Worm (Caenorhabditis elegans): ENCODE measurements around the gene B0507.8.
A peak's percentile ranks its signal among the peaks of the same experiment; 100 is the strongest.

B0507.8 gene

DNA sequence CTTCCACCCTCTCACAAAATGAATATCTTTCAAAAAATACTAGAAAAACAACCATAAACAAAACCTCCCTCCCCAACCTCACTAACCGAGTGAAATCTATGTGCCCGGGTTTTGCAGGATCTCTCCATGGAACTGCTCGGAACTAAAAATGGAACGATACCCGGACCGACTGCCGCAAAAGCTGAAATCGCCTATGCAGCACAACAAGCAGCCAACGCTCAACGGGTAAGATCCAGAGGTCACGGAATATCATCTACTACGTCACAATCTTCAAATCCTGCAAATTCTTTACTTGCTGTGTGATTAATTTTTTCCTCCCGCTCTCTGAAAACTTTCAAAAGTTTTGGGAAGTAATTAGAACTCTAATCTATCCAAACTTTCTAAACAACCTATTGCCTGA, 26.6 kb upstream of the B0507.8 start:
- TF ChIP-seq ztf-29 (GFP tag; IDR thresholded peaks at IDR 0.05), result no peak
- no peak for TF ChIP-seq T22C8.4 (GFP tag; IDR thresholded peaks at IDR 0.05)
- no peak for TF ChIP-seq med-1 (GFP tag; optimal IDR thresholded peaks at IDR 0.05; ENCODE audit: insufficient read depth)
- no peak for TF ChIP-seq flt-1 (GFP tag; IDR thresholded peaks at IDR 0.05)
- no peak for TF ChIP-seq ztf-23 (GFP tag; IDR thresholded peaks at IDR 0.05)
- TF ChIP-seq cog-1 (tag; optimal IDR thresholded peaks at IDR 0.05), result no peak
- no peak for TF ChIP-seq tab-1 (GFP tag; IDR thresholded peaks at IDR 0.05)
- no peak for TF ChIP-seq ref-1 (GFP tag; conservative IDR thresholded peaks at IDR 0.05)
- no peak for TF ChIP-seq klf-2 (GFP tag; conservative IDR thresholded peaks at IDR 0.05)

- TF ChIP-seq ztf-29 (GFP tag; IDR thresholded peaks at IDR 0.05) (no peak), cog-1 (tag; optimal IDR thresholded peaks at IDR 0.05) (no peak), ref-1 (GFP tag; conservative IDR thresholded peaks at IDR 0.05) (no peak), med-1 (GFP tag; optimal IDR thresholded peaks at IDR 0.05; ENCODE audit: insufficient read depth) (no peak), T22C8.4 (GFP tag; IDR thresholded peaks at IDR 0.05) (no peak), tab-1 (GFP tag; IDR thresholded peaks at IDR 0.05) (no peak), klf-2 (GFP tag; conservative IDR thresholded peaks at IDR 0.05) (no peak), ztf-23 (GFP tag; IDR thresholded peaks at IDR 0.05) (no peak), flt-1 (GFP tag; IDR thresholded peaks at IDR 0.05) (no peak)
Observed at ce11 chrV:8786245-8786644, 23.5 kb upstream of the B0507.8 start, which contains the start of gene sup-37. sup-37 (plus strand) TSS chrV:8786545.

ce11 chrV:8785526-8785925, 22.8 kb upstream of the B0507.8 start:
- no peak for TF ChIP-seq med-1 (GFP tag; optimal IDR thresholded peaks at IDR 0.05; ENCODE audit: insufficient read depth)
- TF ChIP-seq flt-1 (GFP tag; IDR thresholded peaks at IDR 0.05), result peak; percentile 73
- TF ChIP-seq ztf-29 (GFP tag; IDR thresholded peaks at IDR 0.05), result peak; percentile 75
- TF ChIP-seq tab-1 (GFP tag; IDR thresholded peaks at IDR 0.05), result peak; percentile 70; the same call in 1 of the 2 replicates
- TF ChIP-seq T22C8.4 (GFP tag; IDR thresholded peaks at IDR 0.05), result no peak
- TF ChIP-seq ztf-23 (GFP tag; IDR thresholded peaks at IDR 0.05), result peak; percentile 60
- TF ChIP-seq cog-1 (tag; optimal IDR thresholded peaks at IDR 0.05), result peak; percentile 27
- no peak for TF ChIP-seq klf-2 (GFP tag; conservative IDR thresholded peaks at IDR 0.05)
- TF ChIP-seq ref-1 (GFP tag; conservative IDR thresholded peaks at IDR 0.05), result no peak

- TF ChIP-seq ref-1 (GFP tag; conservative IDR thresholded peaks at IDR 0.05), result no peak
- TF ChIP-seq klf-2 (GFP tag; conservative IDR thresholded peaks at IDR 0.05), result no peak
- TF ChIP-seq T22C8.4 (GFP tag; IDR thresholded peaks at IDR 0.05), result no peak
- no peak for TF ChIP-seq ztf-29 (GFP tag; IDR thresholded peaks at IDR 0.05)
- TF ChIP-seq flt-1 (GFP tag; IDR thresholded peaks at IDR 0.05), result no peak
- no peak for TF ChIP-seq cog-1 (tag; optimal IDR thresholded peaks at IDR 0.05)
- no peak for TF ChIP-seq ztf-23 (GFP tag; IDR thresholded peaks at IDR 0.05)
- TF ChIP-seq tab-1 (GFP tag; IDR thresholded peaks at IDR 0.05), result no peak
- TF ChIP-seq med-1 (GFP tag; optimal IDR thresholded peaks at IDR 0.05; ENCODE audit: insufficient read depth), result no peak
Observed at ce11 chrV:8784485-8784884, 21.7 kb upstream of the B0507.8 start.

ce11 chrV:8782112-8782511, 19.4 kb upstream of the B0507.8 start:
- TF ChIP-seq flt-1 (GFP tag; IDR thresholded peaks at IDR 0.05) (no peak), tab-1 (GFP tag; IDR thresholded peaks at IDR 0.05) (no peak), cog-1 (tag; optimal IDR thresholded peaks at IDR 0.05) (no peak), ztf-29 (GFP tag; IDR thresholded peaks at IDR 0.05) (no peak), ztf-23 (GFP tag; IDR thresholded peaks at IDR 0.05) (no peak), ref-1 (GFP tag; conservative IDR thresholded peaks at IDR 0.05) (no peak), T22C8.4 (GFP tag; IDR thresholded peaks at IDR 0.05) (no peak), med-1 (GFP tag; optimal IDR thresholded peaks at IDR 0.05; ENCODE audit: insufficient read depth) (no peak), klf-2 (GFP tag; conservative IDR thresholded peaks at IDR 0.05) (no peak)

- TF ChIP-seq klf-2 (GFP tag; conservative IDR thresholded peaks at IDR 0.05), result no peak
- TF ChIP-seq med-1 (GFP tag; optimal IDR thresholded peaks at IDR 0.05; ENCODE audit: insufficient read depth), result no peak
- TF ChIP-seq cog-1 (tag; optimal IDR thresholded peaks at IDR 0.05), result no peak
- TF ChIP-seq tab-1 (GFP tag; IDR thresholded peaks at IDR 0.05), result no peak
- no peak for TF ChIP-seq ztf-23 (GFP tag; IDR thresholded peaks at IDR 0.05)
- no peak for TF ChIP-seq ref-1 (GFP tag; conservative IDR thresholded peaks at IDR 0.05)
- TF ChIP-seq flt-1 (GFP tag; IDR thresholded peaks at IDR 0.05), result no peak
- TF ChIP-seq ztf-29 (GFP tag; IDR thresholded peaks at IDR 0.05), result no peak
- TF ChIP-seq T22C8.4 (GFP tag; IDR thresholded peaks at IDR 0.05), result no peak
Observed at ce11 chrV:8781164-8781563, 18.4 kb upstream of the B0507.8 start.

DNA sequence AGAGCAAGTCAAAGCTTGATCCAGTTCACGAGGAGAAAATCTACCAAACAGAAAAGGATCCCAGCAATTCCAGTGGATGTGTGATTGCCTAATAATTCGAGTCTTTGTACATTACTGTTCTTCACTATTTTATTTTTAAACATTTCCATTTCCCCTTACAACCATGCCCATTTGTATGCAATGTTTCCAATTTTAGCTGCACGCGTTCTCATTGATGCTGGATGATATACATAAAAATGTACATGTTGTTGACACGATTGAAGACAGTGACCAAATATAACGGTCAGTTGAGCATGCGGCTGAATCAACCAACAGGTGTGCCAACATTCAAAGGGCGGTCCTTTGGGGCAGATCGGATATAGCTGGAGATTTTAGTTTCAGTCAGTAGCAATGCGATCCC, 13.5 kb upstream of the B0507.8 start, which contains the start of gene B0507.1:
TSS of gene B0507.1 (plus strand) at position 301 of the 400 bp plus-strand sequence.
- TF ChIP-seq ref-1 (GFP tag; conservative IDR thresholded peaks at IDR 0.05) (no peak), T22C8.4 (GFP tag; IDR thresholded peaks at IDR 0.05) (no peak), flt-1 (GFP tag; IDR thresholded peaks at IDR 0.05) (no peak), ztf-29 (GFP tag; IDR thresholded peaks at IDR 0.05) (no peak), ztf-23 (GFP tag; IDR thresholded peaks at IDR 0.05) (no peak), med-1 (GFP tag; optimal IDR thresholded peaks at IDR 0.05; ENCODE audit: insufficient read depth) (no peak), tab-1 (GFP tag; IDR thresholded peaks at IDR 0.05) (no peak), klf-2 (GFP tag; conservative IDR thresholded peaks at IDR 0.05) (no peak), cog-1 (tag; optimal IDR thresholded peaks at IDR 0.05) (no peak)

ce11 chrV:8773826-8774382, 11.1 kb upstream of the B0507.8 start, which contains the start of gene B0507.2:
B0507.2 (plus strand) TSS chrV:8774332.
- no peak for TF ChIP-seq ztf-23 (GFP tag; IDR thresholded peaks at IDR 0.05)
- no peak for TF ChIP-seq tab-1 (GFP tag; IDR thresholded peaks at IDR 0.05)
- TF ChIP-seq cog-1 (tag; optimal IDR thresholded peaks at IDR 0.05), result no peak
- TF ChIP-seq T22C8.4 (GFP tag; IDR thresholded peaks at IDR 0.05), result no peak
- no peak for TF ChIP-seq ref-1 (GFP tag; conservative IDR thresholded peaks at IDR 0.05)
- TF ChIP-seq klf-2 (GFP tag; conservative IDR thresholded peaks at IDR 0.05), result no peak
- TF ChIP-seq flt-1 (GFP tag; IDR thresholded peaks at IDR 0.05), result no peak
- no peak for TF ChIP-seq ztf-29 (GFP tag; IDR thresholded peaks at IDR 0.05)
- TF ChIP-seq med-1 (GFP tag; optimal IDR thresholded peaks at IDR 0.05; ENCODE audit: insufficient read depth), result no peak

ce11 chrV:8771599-8771998, 8.8 kb upstream of the B0507.8 start, which contains the start of gene srx-115:
srx-115 (plus strand) TSS chrV:8771899.
- no peak for TF ChIP-seq klf-2 (GFP tag; conservative IDR thresholded peaks at IDR 0.05)
- TF ChIP-seq ref-1 (GFP tag; conservative IDR thresholded peaks at IDR 0.05), result no peak
- no peak for TF ChIP-seq tab-1 (GFP tag; IDR thresholded peaks at IDR 0.05)
- no peak for TF ChIP-seq ztf-23 (GFP tag; IDR thresholded peaks at IDR 0.05)
- TF ChIP-seq ztf-29 (GFP tag; IDR thresholded peaks at IDR 0.05), result no peak
- TF ChIP-seq flt-1 (GFP tag; IDR thresholded peaks at IDR 0.05), result no peak
- TF ChIP-seq med-1 (GFP tag; optimal IDR thresholded peaks at IDR 0.05; ENCODE audit: insufficient read depth), result no peak
- TF ChIP-seq cog-1 (tag; optimal IDR thresholded peaks at IDR 0.05), result no peak
- no peak for TF ChIP-seq T22C8.4 (GFP tag; IDR thresholded peaks at IDR 0.05)
